Worm (Caenorhabditis elegans): ENCODE measurements around the gene str-99.

Gene str-99

DNA sequence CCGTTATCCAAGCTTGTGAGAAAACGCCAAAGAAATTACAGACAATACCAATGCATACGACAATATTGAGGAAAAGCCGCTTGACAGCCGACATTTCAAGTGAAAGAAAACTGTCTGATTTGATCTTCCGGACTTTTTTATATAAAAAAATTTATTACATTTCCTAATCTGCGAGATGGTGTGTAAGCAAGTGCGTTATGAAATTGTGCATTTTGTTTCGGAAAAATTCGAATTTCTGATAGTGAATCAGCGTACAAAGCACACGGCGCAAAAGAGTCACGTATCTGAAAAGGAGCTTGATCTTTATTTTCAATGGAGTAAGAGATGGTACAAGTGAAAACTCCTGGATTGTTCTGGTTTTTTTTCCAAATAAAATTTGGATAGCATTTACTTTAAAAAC, 17.2 kb downstream of the str-99 start, which contains the start of gene clc-32:
Gene clc-32, minus strand, starts transcription at position 101 of the 400 bp plus-strand sequence.
- no peak for TF ChIP-seq B0019.2 (GFP tag; conservative IDR thresholded peaks at IDR 0.05)
- no peak for TF ChIP-seq nfyb-1 (GFP tag; IDR thresholded peaks at IDR 0.05)
- TF ChIP-seq aptf-2 (GFP tag; conservative IDR thresholded peaks at IDR 0.05): no peak
- no peak for TF ChIP-seq F22D6.2 (tag; optimal IDR thresholded peaks at IDR 0.05)
- no peak for TF ChIP-seq bed-1 (GFP tag; IDR thresholded peaks at IDR 0.05)
- no peak for TF ChIP-seq F57C9.4 (tag; optimal IDR thresholded peaks at IDR 0.05)
- TF ChIP-seq hmg-1.2 (GFP tag; IDR thresholded peaks at IDR 0.05): no peak
- no peak for TF ChIP-seq ZK185.1 (tag; optimal IDR thresholded peaks at IDR 0.05; ENCODE audit: poor library complexity, severe bottlenecking)
- no peak for TF ChIP-seq zim-3 (tag; optimal IDR thresholded peaks at IDR 0.05)
- no peak for TF ChIP-seq egl-44 (GFP tag; IDR thresholded peaks at IDR 0.05)
- no peak for TF ChIP-seq ekl-4 (GFP tag; IDR thresholded peaks at IDR 0.05)

DNA sequence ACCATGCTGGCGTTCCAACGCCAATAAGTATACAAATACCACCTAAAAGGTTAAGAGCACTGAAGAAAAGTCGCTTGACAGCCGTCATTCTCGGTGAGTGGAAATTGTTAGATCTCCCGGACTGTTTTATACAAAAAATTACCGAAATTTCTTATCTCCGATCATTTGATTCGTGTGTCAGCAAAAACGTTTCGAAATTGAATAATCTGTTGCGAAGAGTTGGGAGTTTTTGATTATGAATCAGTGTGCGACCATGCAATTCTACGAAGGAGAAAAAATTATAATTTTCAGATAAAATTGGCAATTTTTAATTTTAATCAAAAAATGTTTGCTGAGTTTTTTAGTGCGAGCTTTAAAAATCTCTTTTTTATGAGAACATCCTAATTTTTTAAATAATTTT, 18.8 kb downstream of the str-99 start, which contains the start of gene clc-11:
Gene clc-11, minus strand, starts transcription at position 101 of the 400 bp plus-strand sequence.
- no peak for TF ChIP-seq ceh-40 (GFP tag; IDR thresholded peaks at IDR 0.05)
- no peak for TF ChIP-seq T07F8.4 (tag; optimal IDR thresholded peaks at IDR 0.05)
- no peak for TF ChIP-seq sptf-2 (GFP tag; optimal IDR thresholded peaks at IDR 0.05)
- no peak for TF ChIP-seq lin-26 (GFP tag; IDR thresholded peaks at IDR 0.05)

DNA sequence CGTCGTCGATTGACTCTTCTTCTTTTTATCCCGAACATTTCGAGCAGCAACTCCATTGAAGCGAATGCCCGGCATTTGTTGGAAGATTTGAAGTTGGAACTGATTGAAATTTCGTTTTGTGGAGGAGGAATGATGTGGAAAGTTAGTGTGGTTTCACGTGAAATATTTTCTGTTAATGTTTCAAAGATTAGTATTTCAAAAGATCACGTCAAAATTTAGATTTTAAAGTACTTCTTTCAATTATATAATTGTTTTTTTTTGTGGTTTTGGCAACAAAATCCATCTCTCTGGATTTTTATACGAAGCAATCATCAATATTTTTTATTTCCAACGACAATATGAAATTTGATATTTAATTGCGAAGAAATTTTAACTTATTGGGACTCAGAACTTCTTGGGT, 21.2 kb downstream of the str-99 start, which contains the start of gene F44G3.7:
Gene F44G3.7, minus strand, starts transcription at position 101 of the 400 bp plus-strand sequence.
- TF ChIP-seq snpc-4 (GFP tag; optimal IDR thresholded peaks at IDR 0.05) (no peak), snpc-4 (tag; optimal IDR thresholded peaks at IDR 0.05) (no peak), sptf-2 (GFP tag; optimal IDR thresholded peaks at IDR 0.05) (no peak), nfyb-1 (GFP tag; IDR thresholded peaks at IDR 0.05) (no peak), nhr-90 (tag; optimal IDR thresholded peaks at IDR 0.05) (no peak), attf-3 (GFP tag; conservative IDR thresholded peaks at IDR 0.05) (no peak), hrde-1 (tag; optimal IDR thresholded peaks at IDR 0.05; ENCODE audit: borderline replicate concordance) (no peak), hsf-1 (GFP tag; IDR thresholded peaks at IDR 0.05) (no peak), F49E8.2 (tag; optimal IDR thresholded peaks at IDR 0.05; ENCODE audit: insufficient read depth) (no peak)

DNA sequence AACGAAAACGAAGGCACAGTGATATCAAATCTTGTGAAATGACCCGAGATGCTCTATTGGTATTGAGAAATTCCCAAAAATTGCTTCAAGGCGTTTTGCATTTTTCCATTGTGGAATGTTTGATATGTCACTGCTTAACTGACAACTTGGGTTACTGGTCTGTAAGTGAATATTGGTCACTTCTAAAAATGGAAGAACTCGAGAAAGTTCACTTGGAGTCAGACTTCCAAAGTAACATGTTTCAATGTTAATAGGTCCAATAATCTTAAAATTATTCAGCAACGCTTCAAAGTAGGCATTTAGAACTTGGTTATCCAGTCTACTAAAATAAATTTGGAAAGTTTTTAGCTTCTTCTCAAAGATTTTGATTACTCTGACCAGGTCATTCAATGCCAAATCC, 25.6 kb downstream of the str-99 start, which contains the start of gene fbxa-144:
Gene fbxa-144, minus strand, starts transcription at position 101 of the 400 bp plus-strand sequence.
- TF ChIP-seq athp-1 (tag; optimal IDR thresholded peaks at IDR 0.05): no peak
- TF ChIP-seq lin-35 (GFP tag; optimal IDR thresholded peaks at IDR 0.05): no peak
- TF ChIP-seq F33H1.4 (GFP tag; IDR thresholded peaks at IDR 0.05): no peak
- no peak for TF ChIP-seq snpc-4 (GFP tag; optimal IDR thresholded peaks at IDR 0.05)
- TF ChIP-seq snpc-4 (tag; optimal IDR thresholded peaks at IDR 0.05): no peak
- no peak for TF ChIP-seq F23B12.7 (tag; optimal IDR thresholded peaks at IDR 0.05; ENCODE audit: insufficient read depth)
- no peak for TF ChIP-seq sea-2 (GFP tag; IDR thresholded peaks at IDR 0.05)
- TF ChIP-seq F37B4.10 (GFP tag; IDR thresholded peaks at IDR 0.05): no peak
- TF ChIP-seq lin-26 (GFP tag; IDR thresholded peaks at IDR 0.05): no peak
- TF ChIP-seq nhr-27 (tag; optimal IDR thresholded peaks at IDR 0.05): no peak
- no peak for TF ChIP-seq Y79H2A.3 (GFP tag; conservative IDR thresholded peaks at IDR 0.05)
- no peak for TF ChIP-seq attf-3 (GFP tag; conservative IDR thresholded peaks at IDR 0.05)
- no peak for TF ChIP-seq aptf-2 (GFP tag; conservative IDR thresholded peaks at IDR 0.05)
- TF ChIP-seq nhr-179 (tag; optimal IDR thresholded peaks at IDR 0.05): no peak
- no peak for TF ChIP-seq let-526 (GFP tag; IDR thresholded peaks at IDR 0.05)

DNA sequence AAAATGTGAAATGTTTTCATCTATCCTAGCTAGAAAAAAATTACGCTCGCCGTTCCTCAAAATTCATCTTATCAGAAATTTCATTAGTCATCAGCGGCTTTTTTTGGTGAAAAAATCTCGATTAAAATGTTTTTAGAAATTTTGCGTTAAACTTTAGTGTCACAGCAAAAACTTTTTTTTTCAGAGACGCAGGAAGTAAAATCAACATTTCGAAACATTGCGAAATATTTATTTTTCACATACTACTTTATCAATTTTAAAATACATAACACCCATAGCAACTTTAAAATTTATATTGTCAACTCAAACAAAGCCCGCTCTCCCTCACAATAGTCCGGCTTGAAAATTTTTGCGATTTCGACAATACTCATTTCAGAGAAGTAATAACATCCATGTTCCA, 26.1 kb downstream of the str-99 start:
- TF ChIP-seq zfh-2 (GFP tag; conservative IDR thresholded peaks at IDR 0.05) (no peak), cebp-1 (GFP tag; IDR thresholded peaks at IDR 0.05) (peak; percentile 76; the same call in 1 of the 2 replicates), cebp-1 (tag; optimal IDR thresholded peaks at IDR 0.05) (peak; percentile 95)

Data from whole organism, young adult.